Worm (Caenorhabditis elegans) whole organism, L1 larva: Measurements from ENCODE around the gene F26F12.5.

ENCODE experiments used
- C04F5.9 ChIP-seq: sonication (generic microtip); optimal IDR thresholded peaks from 2 replicates; lab custom pipeline; 2016; ENCODE audit warnings: missing genetic modification characterization, missing compliant biosample characterization
- C16A3.4 ChIP-seq: fragments of 150-350 bp; optimal IDR thresholded peaks from 2 replicates; lab custom pipeline; 2014; ENCODE audit warnings: missing biosample characterization, missing genetic modification characterization
- aha-1 ChIP-seq: fragments of 150-350 bp; optimal IDR thresholded peaks from 2 replicates; lab custom pipeline; 2014; ENCODE audit warnings: missing biosample characterization, missing genetic modification characterization
- aly-2 ChIP-seq: fragments of 150-350 bp; optimal IDR thresholded peaks from 2 replicates; lab custom pipeline; 2014; ENCODE audit warnings: missing biosample characterization, missing genetic modification characterization
- ama-1 ChIP-seq: fragments of 150-350 bp; optimal IDR thresholded peaks from 2 replicates; lab custom pipeline; 2014
- ceh-8 ChIP-seq: fragments of 200-800 bp; sonication (Bioruptor generic); optimal IDR thresholded peaks from 2 replicates; lab custom pipeline; 2018; ENCODE audit warnings: mild to moderate bottlenecking, missing genetic modification characterization, moderate library complexity, missing compliant biosample characterization
- ceh-82 ChIP-seq, 3 experiments: fragments of 150-350 bp in 1 of 3; sonication (generic microtip) in 2 of 3; optimal IDR thresholded peaks; 2 replicates each; lab custom pipeline; 2014 to 2017; ENCODE audit warnings: missing biosample characterization in 3 of 3, missing genetic modification characterization in 3 of 3
- ceh-88 ChIP-seq: fragments of 200-800 bp; sonication (Bioruptor generic); IDR thresholded peaks from 2 replicates; pipeline ENCODE4 v1.3.6; 2022; ENCODE audit warnings: missing genetic modification characterization, missing compliant biosample characterization
- ces-1 ChIP-seq: fragments of 150-350 bp; optimal IDR thresholded peaks from 2 replicates; lab custom pipeline; 2014; ENCODE audit warnings: missing biosample characterization, missing genetic modification reagents, missing genetic modification characterization
- dpl-1 ChIP-seq, 3 experiments: fragments of 150-350 bp in 2 of 3; sonication (generic microtip) in 1 of 3; optimal IDR thresholded peaks; 2 replicates each; lab custom pipeline; 2014 to 2017; ENCODE audit warnings: missing biosample characterization in 3 of 3, missing genetic modification characterization in 3 of 3, missing genetic modification reagents in 3 of 3
- dsc-1 ChIP-seq: sonication (generic microtip); optimal IDR thresholded peaks from 2 replicates; lab custom pipeline; 2016; ENCODE audit warnings: mild to moderate bottlenecking, missing genetic modification characterization, missing compliant biosample characterization
- efl-1 ChIP-seq, 4 experiments: fragments of 150-350 bp; optimal IDR thresholded peaks in 3 of 4; peaks in 1 of 4; 1 replicate in 1 of 4; 2 replicates in 3 of 4; lab custom pipeline; 2014; ENCODE audit warnings: missing biosample characterization in 2 of 4, missing genetic modification characterization in 2 of 4, missing genetic modification reagents in 2 of 4
- egl-13 ChIP-seq: sonication (generic microtip); optimal IDR thresholded peaks from 2 replicates; lab custom pipeline; 2016; ENCODE audit warnings: missing genotype, missing genetic modification reagents, missing genetic modification characterization, missing compliant biosample characterization
- egl-27 ChIP-seq, 2 experiments: fragments of 150-350 bp in 1 of 2; sonication (generic microtip); optimal IDR thresholded peaks; 3 replicates each; lab custom pipeline; 2017 to 2018; ENCODE audit warnings: missing biosample characterization in 2 of 2, missing genetic modification characterization in 2 of 2, missing genetic modification reagents in 2 of 2
- elt-2 ChIP-seq: sonication (generic microtip); optimal IDR thresholded peaks from 2 replicates; lab custom pipeline; 2016; ENCODE audit warnings: missing genetic modification characterization, mild to moderate bottlenecking, inconsistent platforms, missing compliant biosample characterization, missing genetic modification reagents
- fkh-4 ChIP-seq: sonication (generic microtip); optimal IDR thresholded peaks from 2 replicates; lab custom pipeline; 2016; ENCODE audit warnings: missing compliant biosample characterization, missing genetic modification characterization, borderline replicate concordance
- hlh-17 ChIP-seq: fragments of 200-800 bp; sonication (Bioruptor generic); optimal IDR thresholded peaks from 2 replicates; lab custom pipeline; 2018; ENCODE audit warnings: missing genetic modification characterization, mild to moderate bottlenecking, missing compliant biosample characterization, moderate library complexity, borderline replicate concordance
- hlh-4 ChIP-seq: sonication (generic microtip); optimal IDR thresholded peaks from 2 replicates; lab custom pipeline; 2016; ENCODE audit warnings: mild to moderate bottlenecking, missing genetic modification characterization, missing compliant biosample characterization
- hpl-2 ChIP-seq: fragments of 150-350 bp; optimal IDR thresholded peaks from 2 replicates; lab custom pipeline; 2014; ENCODE audit warnings: missing biosample characterization, missing genetic modification reagents, missing genetic modification characterization
- irx-1 ChIP-seq: sonication (generic microtip); optimal IDR thresholded peaks from 2 replicates; lab custom pipeline; 2016; ENCODE audit warnings: missing genetic modification characterization, missing compliant biosample characterization
- isw-1 ChIP-seq: fragments of 200-800 bp; sonication (Bioruptor generic); IDR thresholded peaks from 2 replicates; pipeline ENCODE4 v1.3.6; 2022; ENCODE audit warnings: missing genetic modification characterization, missing compliant biosample characterization
- jun-1 ChIP-seq: fragments of 150-350 bp; optimal IDR thresholded peaks from 2 replicates; lab custom pipeline; 2014; ENCODE audit warnings: missing biosample characterization, missing genetic modification reagents, missing genetic modification characterization
- lin-13 ChIP-seq: fragments of 150-350 bp; optimal IDR thresholded peaks from 2 replicates; lab custom pipeline; 2014; ENCODE audit warnings: missing biosample characterization, missing genetic modification reagents, missing genetic modification characterization
- lin-14 ChIP-seq: fragments of 200-800 bp; sonication (Bioruptor generic); optimal IDR thresholded peaks from 2 replicates; lab custom pipeline; 2018; ENCODE audit warnings: mild to moderate bottlenecking, missing genetic modification characterization, moderate library complexity, missing compliant biosample characterization
- lin-35 ChIP-seq, 2 experiments: fragments of 150-350 bp; optimal IDR thresholded peaks; 2 replicates each; lab custom pipeline; 2014; ENCODE audit warnings: missing biosample characterization in 2 of 2, missing genetic modification characterization in 2 of 2, missing genetic modification reagents in 2 of 2
- lin-39 ChIP-seq: fragments of 150-350 bp; optimal IDR thresholded peaks from 2 replicates; lab custom pipeline; 2014; ENCODE audit warnings: missing biosample characterization, missing genetic modification reagents, missing genetic modification characterization
- mdl-1 ChIP-seq, 2 experiments: fragments of 150-350 bp; optimal IDR thresholded peaks; 2 replicates each; lab custom pipeline; 2014 to 2017; ENCODE audit warnings: missing biosample characterization in 2 of 2, missing genetic modification characterization in 2 of 2, inconsistent platforms in 1 of 2
- nhr-11 ChIP-seq: fragments of 150-350 bp; optimal IDR thresholded peaks from 2 replicates; lab custom pipeline; 2014; ENCODE audit warnings: missing biosample characterization, missing genetic modification characterization
- nhr-28 ChIP-seq: fragments of 150-350 bp; optimal IDR thresholded peaks from 2 replicates; lab custom pipeline; 2014; ENCODE audit warnings: missing biosample characterization, missing genetic modification characterization
- nhr-47 ChIP-seq: sonication (generic microtip); optimal IDR thresholded peaks from 2 replicates; lab custom pipeline; 2016; ENCODE audit warnings: mild to moderate bottlenecking, missing genetic modification characterization, moderate library complexity, missing compliant biosample characterization
- nhr-71 ChIP-seq: sonication (generic microtip); optimal IDR thresholded peaks from 2 replicates; lab custom pipeline; 2016; ENCODE audit warnings: mild to moderate bottlenecking, missing genetic modification characterization, moderate library complexity, missing compliant biosample characterization
- nhr-76 ChIP-seq: sonication (generic microtip); optimal IDR thresholded peaks from 2 replicates; lab custom pipeline; 2017; ENCODE audit warnings: missing biosample characterization, missing genetic modification characterization
- nhr-85 ChIP-seq: sonication (generic microtip); peaks from one replicate; lab custom pipeline; 2016; ENCODE audit warnings: missing genetic modification characterization, inconsistent platforms, missing compliant biosample characterization
- nhr-90 ChIP-seq: sonication (generic microtip); optimal IDR thresholded peaks from 2 replicates; lab custom pipeline; 2016; ENCODE audit warnings: mild to moderate bottlenecking, missing genetic modification characterization, missing compliant biosample characterization; ENCODE audit not compliant: poor library complexity
- pax-3 ChIP-seq: fragments of 200-800 bp; sonication (Bioruptor generic); optimal IDR thresholded peaks from 2 replicates; lab custom pipeline; 2018; ENCODE audit warnings: mild to moderate bottlenecking, missing genetic modification characterization, moderate library complexity, missing compliant biosample characterization
- rnt-1 ChIP-seq: sonication (generic microtip); optimal IDR thresholded peaks from 2 replicates; lab custom pipeline; 2016; ENCODE audit warnings: mild to moderate bottlenecking, missing genetic modification characterization, moderate library complexity, missing compliant biosample characterization
- skn-1 ChIP-seq: fragments of 150-350 bp; optimal IDR thresholded peaks from 2 replicates; lab custom pipeline; 2014; ENCODE audit warnings: missing biosample characterization, missing genetic modification characterization
- snpc-4 ChIP-seq: fragments of 150-350 bp; optimal IDR thresholded peaks from 2 replicates; lab custom pipeline; 2014; ENCODE audit warnings: missing biosample characterization, missing genetic modification characterization
- sptf-1 ChIP-seq: fragments of 150-350 bp; optimal IDR thresholded peaks from 2 replicates; lab custom pipeline; 2014; ENCODE audit warnings: missing biosample characterization, missing genetic modification characterization
- sup-37 ChIP-seq: fragments of 200-800 bp; sonication (Bioruptor generic); optimal IDR thresholded peaks from 2 replicates; lab custom pipeline; 2018; ENCODE audit warnings: mild to moderate bottlenecking, missing genetic modification characterization, missing compliant biosample characterization
- tlp-1 ChIP-seq: fragments of 150-350 bp; optimal IDR thresholded peaks from 2 replicates; lab custom pipeline; 2014; ENCODE audit warnings: missing biosample characterization, missing genetic modification characterization
- unc-130 ChIP-seq: fragments of 150-350 bp; optimal IDR thresholded peaks from 2 replicates; lab custom pipeline; 2017; ENCODE audit warnings: missing biosample characterization, missing genetic modification characterization, inconsistent platforms
- unc-62 ChIP-seq: fragments of 150-350 bp; optimal IDR thresholded peaks from 2 replicates; lab custom pipeline; 2014; ENCODE audit warnings: missing biosample characterization, missing genetic modification reagents, missing genetic modification characterization
- vab-15 ChIP-seq: sonication (generic microtip); optimal IDR thresholded peaks from 2 replicates; lab custom pipeline; 2017; ENCODE audit warnings: missing genotype, mild to moderate bottlenecking, missing genetic modification characterization, missing compliant biosample characterization
- xbp-1 ChIP-seq: sonication (generic microtip); optimal IDR thresholded peaks from 2 replicates; lab custom pipeline; 2016; ENCODE audit warnings: missing genetic modification characterization, missing compliant biosample characterization
- zip-4 ChIP-seq: fragments of 200-800 bp; sonication (Bioruptor generic); optimal IDR thresholded peaks from 2 replicates; lab custom pipeline; 2018; ENCODE audit warnings: mild to moderate bottlenecking, missing genetic modification characterization, moderate library complexity, missing compliant biosample characterization
- ztf-11 ChIP-seq, 2 experiments: sonication (generic microtip); optimal IDR thresholded peaks; 2 replicates each; lab custom pipeline; 2016 to 2017; ENCODE audit warnings: missing genetic modification characterization in 2 of 2, missing biosample characterization in 1 of 2, missing compliant biosample characterization in 1 of 2
- ztf-4 ChIP-seq: fragments of 150-350 bp; optimal IDR thresholded peaks from 2 replicates; lab custom pipeline; 2014; ENCODE audit warnings: missing biosample characterization, missing genetic modification characterization

The F26F12.5 gene

ce11 chrV:5845162-5845561, 19.8 kb downstream of the F26F12.5 start (continued):
- no peak for TF ChIP-seq egl-13 (tag; lab: Kevin White, UChicago)
- TF ChIP-seq ceh-82 (tag; optimal IDR thresholded peaks at IDR 0.05; lab: Kevin White, UChicago), result no peak
- no peak for TF ChIP-seq mdl-1 (tag; optimal IDR thresholded peaks at IDR 0.05; lab: Kevin White, UChicago)
- TF ChIP-seq aly-2 (tag; lab: Kevin White, UChicago), result no peak
- no peak for TF ChIP-seq snpc-4 (tag; lab: Kevin White, UChicago)
- no peak for TF ChIP-seq lin-13 (GFP tag; lab: Kevin White, UChicago)
- no peak for TF ChIP-seq ceh-88
- TF ChIP-seq lin-14 (GFP tag; lab: Kevin White, UChicago), result peak; percentile 23
- TF ChIP-seq ztf-4, result peak; percentile 32
- no peak for TF ChIP-seq unc-62
- no peak for TF ChIP-seq fkh-4 (tag; lab: Kevin White, UChicago)
- no peak for TF ChIP-seq sptf-1
- no peak for TF ChIP-seq efl-1 (optimal IDR thresholded peaks at IDR 0.05; lab: Kevin White, UChicago)
- peak in 1 of 2 experiments; percentile 78 for TF ChIP-seq efl-1 (GFP tag; optimal IDR thresholded peaks at IDR 0.05 in 1 of 2; lab: Kevin White, UChicago)
- TF ChIP-seq lin-35 (GFP tag; optimal IDR thresholded peaks at IDR 0.05; lab: Kevin White, UChicago), result no peak
- TF ChIP-seq, all 84 proteins: peak for 7

DNA sequence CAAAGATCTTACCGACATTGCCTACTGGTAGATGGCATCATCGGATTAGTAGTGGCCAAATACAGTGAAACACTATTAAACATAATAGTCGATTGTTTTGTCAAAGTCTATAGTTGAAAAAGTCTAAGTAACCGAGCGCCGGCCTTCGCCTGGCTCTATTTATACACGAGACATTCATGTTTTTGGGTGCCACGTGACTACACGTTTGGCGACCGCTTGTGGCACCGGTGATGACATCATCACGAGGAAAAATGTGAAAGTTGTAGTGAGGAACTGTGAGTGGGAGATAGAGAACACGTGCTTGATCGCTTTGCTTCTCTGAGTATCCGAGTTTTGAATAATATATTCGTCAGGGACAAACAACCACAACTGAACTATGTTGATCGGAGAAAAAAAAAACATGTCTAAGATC, 20.6 kb downstream of the F26F12.5 start:
- TF ChIP-seq isw-1, result no peak
- peak; percentile 87 for TF ChIP-seq skn-1
- peak; percentile 82 for TF ChIP-seq nhr-90
- no peak for TF ChIP-seq nhr-28 (tag; lab: Kevin White, UChicago)
- TF ChIP-seq dpl-1 (GFP tag; optimal IDR thresholded peaks at IDR 0.05; lab: Kevin White, UChicago), result peak; percentile 44 to 62 (median 55)
- TF ChIP-seq aly-2 (tag; lab: Kevin White, UChicago), result no peak
- no peak for TF ChIP-seq nhr-76 (tag; lab: Kevin White, UChicago)
- TF ChIP-seq sup-37, result no peak
- TF ChIP-seq nhr-47, result peak; percentile 79
- TF ChIP-seq ztf-11 (tag; optimal IDR thresholded peaks at IDR 0.05; lab: Kevin White, UChicago), result peak in 1 of 2 experiments; percentile 2
- peak; percentile 93 for TF ChIP-seq unc-130 (tag; lab: Kevin White, UChicago)
- TF ChIP-seq ama-1, result peak; percentile 66
- peak; percentile 31 for TF ChIP-seq dsc-1 (tag; lab: Kevin White, UChicago)
- no peak for TF ChIP-seq vab-15 (tag; lab: Kevin White, UChicago)
- TF ChIP-seq ces-1 (GFP tag; lab: Kevin White, UChicago), result no peak
- no peak for TF ChIP-seq aha-1 (tag; lab: Kevin White, UChicago)
- no peak for TF ChIP-seq egl-27 (tag; optimal IDR thresholded peaks at IDR 0.05; lab: Kevin White, UChicago)
- TF ChIP-seq mdl-1 (tag; optimal IDR thresholded peaks at IDR 0.05; lab: Kevin White, UChicago), result peak in 1 of 2 experiments; percentile 99
- TF ChIP-seq elt-2 (tag; lab: Kevin White, UChicago), result peak; percentile 59
- TF ChIP-seq lin-35 (GFP tag; optimal IDR thresholded peaks at IDR 0.05; lab: Kevin White, UChicago), result peak; percentile 52 to 89
- TF ChIP-seq jun-1 (tag; lab: Kevin White, UChicago), result peak; percentile 46
- no peak for TF ChIP-seq tlp-1
- TF ChIP-seq zip-4 (GFP tag; lab: Kevin White, UChicago), result peak; percentile 5
- peak; percentile 13 for TF ChIP-seq lin-39 (tag; lab: Kevin White, UChicago)
- TF ChIP-seq C16A3.4 (tag; lab: Kevin White, UChicago), result peak; percentile 64
- peak; percentile 80 for TF ChIP-seq rnt-1 (tag; lab: Kevin White, UChicago)
- TF ChIP-seq nhr-71 (tag; lab: Kevin White, UChicago), result peak; percentile 97
- TF ChIP-seq C04F5.9 (tag; lab: Kevin White, UChicago), result peak; percentile 66
- TF ChIP-seq egl-13 (tag; lab: Kevin White, UChicago), result no peak
- TF ChIP-seq efl-1 (optimal IDR thresholded peaks at IDR 0.05; lab: Kevin White, UChicago), result peak; percentile 30 to 34
- TF ChIP-seq efl-1 (GFP tag; optimal IDR thresholded peaks at IDR 0.05 in 1 of 2; lab: Kevin White, UChicago), result peak; percentile 41 to 97
- peak; percentile 78 for TF ChIP-seq irx-1
- no peak for TF ChIP-seq fkh-4 (tag; lab: Kevin White, UChicago)
- no peak for TF ChIP-seq hlh-4
- TF ChIP-seq nhr-11, result peak; percentile 44
- peak; percentile 67 for TF ChIP-seq pax-3 (tag; lab: Kevin White, UChicago)
- TF ChIP-seq ceh-8 (GFP tag; lab: Kevin White, UChicago), result peak; percentile 59
- TF ChIP-seq ztf-4, result peak; percentile 89
- TF ChIP-seq hlh-17 (GFP tag; lab: Kevin White, UChicago), result no peak
- peak; percentile 99 for TF ChIP-seq nhr-85 (tag; lab: Kevin White, UChicago)
- TF ChIP-seq hpl-2 (GFP tag; lab: Kevin White, UChicago), result peak; percentile 55
- peak; percentile 78 for TF ChIP-seq xbp-1 (tag; lab: Kevin White, UChicago)
